Worm (Caenorhabditis elegans) whole organism, mixed stage, embryonic: ENCODE results near the gene T05C1.1.

Source experiments
- bed-3 ChIP-seq: fragments of 200-800 bp; sonication (Bioruptor generic); optimal IDR thresholded peaks from 3 replicates; lab custom pipeline; 2018; ENCODE audit warnings: mild to moderate bottlenecking, missing genetic modification characterization, moderate library complexity, missing compliant biosample characterization
- cnd-1 ChIP-seq: fragments of 200-800 bp; sonication (Bioruptor generic); optimal IDR thresholded peaks from 2 replicates; lab custom pipeline; 2018; ENCODE audit warnings: mild to moderate bottlenecking, missing genetic modification characterization, missing compliant biosample characterization
- ham-2 ChIP-seq: fragments of 200-800 bp; sonication (Bioruptor generic); optimal IDR thresholded peaks from 2 replicates; lab custom pipeline; 2018; ENCODE audit warnings: mild to moderate bottlenecking, missing genetic modification characterization, missing compliant biosample characterization
- nhr-76 ChIP-seq: sonication (generic microtip); optimal IDR thresholded peaks from 2 replicates; lab custom pipeline; 2017; ENCODE audit warnings: missing biosample characterization, missing genetic modification characterization
- pha-4 ChIP-seq: fragments of 150-350 bp; optimal IDR thresholded peaks from 2 replicates; lab custom pipeline; 2018; ENCODE audit warnings: missing biosample characterization, missing genetic modification reagents, missing genetic modification characterization
- sptf-1 ChIP-seq: sonication (generic microtip); optimal IDR thresholded peaks from 2 replicates; lab custom pipeline; 2017; ENCODE audit warnings: mild to moderate bottlenecking, missing genetic modification characterization, moderate library complexity, missing compliant biosample characterization
- unc-39 ChIP-seq: fragments of 150-350 bp; optimal IDR thresholded peaks from 2 replicates; lab custom pipeline; 2014; ENCODE audit warnings: missing biosample characterization, missing genetic modification characterization

Gene T05C1.1

DNA sequence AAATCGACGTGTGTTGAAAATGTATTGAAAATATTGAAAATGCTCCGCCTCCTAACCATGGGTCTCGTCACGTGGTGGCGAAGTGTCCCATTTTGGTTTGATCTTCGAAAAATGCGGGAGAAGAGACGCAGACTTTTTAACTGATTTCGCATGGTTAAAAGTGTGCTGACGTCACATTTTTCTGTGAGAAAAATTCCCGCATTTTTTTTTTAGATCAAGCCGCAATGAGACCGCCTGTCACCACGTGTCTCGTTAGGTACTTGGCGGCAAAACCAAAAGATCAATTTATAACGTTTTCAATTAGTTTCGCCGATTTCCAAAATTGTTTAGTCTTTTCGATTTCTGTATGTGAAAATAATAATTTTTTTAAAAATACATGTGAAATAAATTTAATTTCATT lies 46.8 kb downstream of the T05C1.1 start:
- TF ChIP-seq nhr-76 (tag; lab: Kevin White, UChicago) (no peak), cnd-1 (no peak), ham-2 (GFP tag; lab: Kevin White, UChicago) (no peak), pha-4 (tag; lab: Kevin White, UChicago) (no peak)
- TF ChIP-seq, all 35 proteins: peak for 0

DNA sequence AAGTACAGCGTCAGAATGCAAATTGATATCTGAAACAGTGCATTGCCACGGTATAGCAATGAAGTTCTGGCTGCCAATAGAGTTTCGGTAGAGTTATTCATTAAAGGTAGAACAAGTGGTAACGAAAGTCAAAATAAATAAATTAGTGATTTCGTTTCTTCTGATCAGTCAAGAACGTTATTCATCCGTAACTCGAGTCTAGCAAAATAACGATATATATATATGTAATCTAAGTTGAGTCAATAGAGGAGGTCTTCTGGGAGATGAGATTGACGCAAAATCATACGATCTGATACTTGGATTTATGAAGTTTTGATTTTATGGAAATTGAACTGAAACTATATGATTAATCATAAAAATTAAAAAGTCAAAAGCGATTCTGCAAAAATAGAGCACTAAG lies 49.4 kb downstream of the T05C1.1 start, which contains the start of gene sra-35:
sra-35 (minus strand) TSS at position 101 of the 400 bp plus-strand sequence.
- no peak for TF ChIP-seq pha-4 (tag; lab: Kevin White, UChicago)
- TF ChIP-seq bed-3 (GFP tag; lab: Kevin White, UChicago), result no peak
- TF ChIP-seq sptf-1 (tag; lab: Kevin White, UChicago), result no peak
- TF ChIP-seq unc-39 (tag; lab: Kevin White, UChicago), result no peak
